Fruit fly (Drosophila melanogaster): ENCODE results near the gene CG15385.

Gene CG15385

dm6 chr2L:2180120-2180539, 32.2 kb downstream of the CG15385 start (continued):
- TF ChIP-seq Poxn (GFP tag; IDR thresholded peaks at IDR 0.05) = 0 out of 2 replicates have a peak, but pooled peaks have one; percentile 7
- no peak for TF ChIP-seq eve (GFP tag; optimal IDR thresholded peaks at IDR 0.05)
- TF ChIP-seq slou (GFP tag; optimal IDR thresholded peaks at IDR 0.05) = peak; percentile 51
- peak; percentile 90 for TF ChIP-seq az2 (GFP tag; optimal IDR thresholded peaks at IDR 0.05)
- TF ChIP-seq tio (GFP tag; optimal IDR thresholded peaks at IDR 0.05) = peak; percentile 63
- TF ChIP-seq CG10959 (GFP tag; IDR thresholded peaks at IDR 0.05) = peak; percentile 86
- peak; percentile 29 for TF ChIP-seq CG9797 (GFP tag; optimal IDR thresholded peaks at IDR 0.05)
- no peak for TF ChIP-seq hkb (optimal IDR thresholded peaks at IDR 0.05)
- peak; percentile 95 for TF ChIP-seq hkb (GFP tag; IDR thresholded peaks at IDR 0.05)
- TF ChIP-seq CG11247 (GFP tag; IDR thresholded peaks at IDR 0.05) = peak; percentile 67
- TF ChIP-seq Hand (GFP tag; optimal IDR thresholded peaks at IDR 0.05) = peak; percentile 67
- peak; percentile 58 for TF ChIP-seq dm (GFP tag; optimal IDR thresholded peaks at IDR 0.05)
- TF ChIP-seq CG6813 (GFP tag; optimal IDR thresholded peaks at IDR 0.05) = peak; percentile 87
- TF ChIP-seq cg (GFP tag; optimal IDR thresholded peaks at IDR 0.05) = no peak
- TF ChIP-seq MTF-1 (GFP tag; optimal IDR thresholded peaks at IDR 0.05; ENCODE audit: borderline replicate concordance) = peak; percentile 84
- TF ChIP-seq CG10431 (GFP tag; optimal IDR thresholded peaks at IDR 0.05) = peak; percentile 69
- TF ChIP-seq NFAT (GFP tag; IDR thresholded peaks at IDR 0.05) = peak; percentile 61
- TF ChIP-seq Pdp1 (GFP tag; optimal IDR thresholded peaks at IDR 0.05) = peak; percentile 78 to 83
- TF ChIP-seq CG6175 (GFP tag; IDR thresholded peaks at IDR 0.05) = peak; percentile 52; the same call in 1 of the 3 replicates
- TF ChIP-seq usp (GFP tag; optimal IDR thresholded peaks at IDR 0.05) = no peak
- TF ChIP-seq B-H1 (GFP tag; IDR thresholded peaks at IDR 0.05) = peak; percentile 85
- no peak for TF ChIP-seq hth (optimal IDR thresholded peaks at IDR 0.05)
- TF ChIP-seq croc (GFP tag; conservative IDR thresholded peaks at IDR 0.05) = peak; percentile 88
- TF ChIP-seq CG7372 (GFP tag; IDR thresholded peaks at IDR 0.05) = peak; percentile 87
- TF ChIP-seq CG15514 (GFP tag; optimal IDR thresholded peaks at IDR 0.05) = peak; percentile 74
- TF ChIP-seq CG6654 (GFP tag; optimal IDR thresholded peaks at IDR 0.05) = peak; percentile 82
- peak; percentile 50 for TF ChIP-seq gro (GFP tag; optimal IDR thresholded peaks at IDR 0.05)
- no peak for TF ChIP-seq Kr (GFP tag; optimal IDR thresholded peaks at IDR 0.05)
- peak; percentile 86 for TF ChIP-seq Rx (GFP tag; IDR thresholded peaks at IDR 0.05)

- TF ChIP-seq CG13296 (GFP tag; optimal IDR thresholded peaks at IDR 0.05) (peak; percentile 58), slbo (GFP tag; IDR thresholded peaks at IDR 0.05) (peak; percentile 89), p53 (GFP tag; optimal IDR thresholded peaks at IDR 0.05) (peak; percentile 58), vvl (GFP tag; IDR thresholded peaks at IDR 0.05) (peak; percentile 66; the same call in 1 of the 2 replicates), dimm (GFP tag; IDR thresholded peaks at IDR 0.05) (0 out of 2 replicates have a peak, but pooled peaks have one; percentile 3), ham (GFP tag; IDR thresholded peaks at IDR 0.05) (peak; percentile 69; the same call in 1 of the 2 replicates), CG9932 (GFP tag; IDR thresholded peaks at IDR 0.05) (peak; percentile 85), chif (GFP tag; optimal IDR thresholded peaks at IDR 0.05) (peak; percentile 58 to 63), Camta (GFP tag; optimal IDR thresholded peaks at IDR 0.05) (peak; percentile 45), CG10565 (GFP tag; optimal IDR thresholded peaks at IDR 0.05) (no peak), Usf (GFP tag; optimal IDR thresholded peaks at IDR 0.05) (peak; percentile 28), CG7928 (GFP tag; optimal IDR thresholded peaks at IDR 0.05) (peak; percentile 40), wek (GFP tag; optimal IDR thresholded peaks at IDR 0.05) (peak; percentile 32), ewg (GFP tag; optimal IDR thresholded peaks at IDR 0.05) (peak; percentile 57), CG10267 (tag; optimal IDR thresholded peaks at IDR 0.05) (no peak), CHES-1-like (GFP tag; optimal IDR thresholded peaks at IDR 0.05) (peak; percentile 67), Awh (GFP tag; IDR thresholded peaks at IDR 0.05) (peak; percentile 50), CG11247 (GFP tag; IDR thresholded peaks at IDR 0.05) (peak; percentile 44), CG15479 (GFP tag; optimal IDR thresholded peaks at IDR 0.05) (no peak), luna (GFP tag; optimal IDR thresholded peaks at IDR 0.05) (peak; percentile 21), sug (tag; optimal IDR thresholded peaks at IDR 0.05) (peak; percentile 99), Dbx (GFP tag; IDR thresholded peaks at IDR 0.05) (peak; percentile 73; the same call in 2 of the 3 replicates), CG10543 (GFP tag; optimal IDR thresholded peaks at IDR 0.05) (peak; percentile 29), trem (tag; optimal IDR thresholded peaks at IDR 0.05) (no peak)
These were observed 33.0 kb downstream of the CG15385 start for dm6 chr2L:2179366-2179765.
